Fruit fly (Drosophila melanogaster): Measurements from ENCODE around the gene CG14314.

DNA sequence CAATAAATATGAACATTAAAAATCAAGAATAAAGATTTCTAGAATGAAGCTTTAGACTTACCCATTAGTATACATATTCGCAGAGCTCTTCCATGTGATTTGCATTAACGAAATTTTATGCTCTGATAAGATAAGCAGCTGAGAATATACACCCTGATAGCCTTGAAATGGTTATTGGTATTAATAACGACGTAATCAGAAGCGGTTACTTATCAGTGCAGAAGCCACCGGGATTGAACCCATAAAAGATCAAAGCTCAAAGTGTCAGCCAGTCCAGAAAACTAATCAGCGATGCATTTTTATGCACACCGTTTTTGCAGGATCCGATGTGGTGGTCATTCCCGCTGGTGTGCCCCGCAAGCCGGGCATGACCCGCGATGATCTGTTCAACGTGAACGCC, 11.4 kb downstream of the CG14314 start:
- TF ChIP-seq pad (GFP tag; optimal IDR thresholded peaks at IDR 0.05) (no peak), CG11617 (GFP tag; optimal IDR thresholded peaks at IDR 0.05) (no peak), CG7101 (tag; optimal IDR thresholded peaks at IDR 0.05) (no peak)

Data from whole organism, adult.